Fruit fly (Drosophila melanogaster) whole organism, embryonic: ENCODE data around the gene CG10598.
A peak's percentile ranks its signal among the peaks of the same experiment; 100 is the strongest.

Source experiments
- Aef1 ChIP-seq: fragments of 200-800 bp; sonication (Bioruptor generic); IDR thresholded peaks from 3 replicates; pipeline ENCODE4 v1.3.6; 2022; ENCODE audit warnings: missing biosample characterization, missing genetic modification characterization
- Atf-2 ChIP-seq: fragments of 200-800 bp; sonication (Bioruptor generic); optimal IDR thresholded peaks from 2 replicates; lab custom pipeline; 2016; ENCODE audit warnings: missing biosample characterization, missing genetic modification characterization
- Bgb ChIP-seq: fragments of 200-800 bp; sonication (Bioruptor generic); IDR thresholded peaks from 2 replicates; pipeline ENCODE4 v1.3.6; 2022; ENCODE audit warnings: missing biosample characterization, missing genetic modification characterization; ENCODE audit not compliant: partially characterized antibody
- CG10147 ChIP-seq: fragments of 200-800 bp; sonication (Bioruptor generic); optimal IDR thresholded peaks from 2 replicates; lab custom pipeline; 2019; ENCODE audit warnings: missing biosample characterization, mild to moderate bottlenecking, missing genetic modification characterization, moderate library complexity
- CG10267 ChIP-seq: fragments of 200-800 bp; sonication (Bioruptor generic); optimal IDR thresholded peaks from 2 replicates; lab custom pipeline; 2018; ENCODE audit warnings: missing biosample characterization, mild to moderate bottlenecking, missing genetic modification characterization, moderate library complexity
- CG10274 ChIP-seq: fragments of 200-800 bp; sonication (Bioruptor generic); optimal IDR thresholded peaks from 3 replicates; lab custom pipeline; 2017; ENCODE audit warnings: missing biosample characterization, mild to moderate bottlenecking, missing genetic modification characterization
- CG10979 ChIP-seq: fragments of 200-800 bp; sonication (Bioruptor generic); optimal IDR thresholded peaks from 2 replicates; lab custom pipeline; 2018; ENCODE audit warnings: missing biosample characterization, mild to moderate bottlenecking, missing genetic modification characterization, moderate library complexity
- CG12219 ChIP-seq: fragments of 200-800 bp; sonication (Bioruptor generic); optimal IDR thresholded peaks from 3 replicates; lab custom pipeline; 2018; ENCODE audit warnings: missing biosample characterization, mild to moderate bottlenecking, missing genetic modification characterization
- CG13424 ChIP-seq: fragments of 200-800 bp; sonication (Bioruptor generic); optimal IDR thresholded peaks from 2 replicates; lab custom pipeline; 2019; ENCODE audit warnings: missing biosample characterization, mild to moderate bottlenecking, missing genetic modification characterization, moderate library complexity
- CG15011 ChIP-seq: fragments of 200-800 bp; sonication (Bioruptor generic); optimal IDR thresholded peaks from 3 replicates; lab custom pipeline; 2018; ENCODE audit warnings: missing biosample characterization, mild to moderate bottlenecking, missing genetic modification characterization
- CG16815 ChIP-seq: fragments of 200-800 bp; sonication (Bioruptor generic); optimal IDR thresholded peaks from 3 replicates; lab custom pipeline; 2017; ENCODE audit warnings: missing biosample characterization, mild to moderate bottlenecking, missing genetic modification characterization
- CG18011 ChIP-seq: fragments of 200-800 bp; sonication (Bioruptor generic); optimal IDR thresholded peaks from 2 replicates; lab custom pipeline; 2017; ENCODE audit warnings: missing biosample characterization, missing genetic modification characterization, mild to moderate bottlenecking, moderate library complexity, missing genotype
- CG2875 ChIP-seq: fragments of 200-800 bp; sonication (Bioruptor generic); optimal IDR thresholded peaks from 2 replicates; lab custom pipeline; 2017; ENCODE audit warnings: missing biosample characterization, mild to moderate bottlenecking, missing genetic modification characterization, missing genetic modification reagents
- CG4328 ChIP-seq: fragments of 200-800 bp; sonication (Bioruptor generic); optimal IDR thresholded peaks from 3 replicates; lab custom pipeline; 2017; ENCODE audit warnings: missing biosample characterization, missing genetic modification reagents, missing genetic modification characterization
- CG4707 ChIP-seq: fragments of 200-800 bp; sonication (Bioruptor generic); optimal IDR thresholded peaks from 2 replicates; lab custom pipeline; 2018; ENCODE audit warnings: missing biosample characterization, mild to moderate bottlenecking, missing genetic modification characterization, moderate library complexity
- CG8944 ChIP-seq: fragments of 200-800 bp; sonication (Bioruptor generic); optimal IDR thresholded peaks from 3 replicates; lab custom pipeline; 2016; ENCODE audit warnings: missing biosample characterization, missing genetic modification characterization
- Dbx ChIP-seq: fragments of 200-800 bp; sonication (Bioruptor generic); IDR thresholded peaks from 3 replicates; pipeline ENCODE4 v1.3.6; 2022; ENCODE audit warnings: missing biosample characterization, missing genetic modification characterization
- Deaf1 ChIP-seq: fragments of 200-800 bp; optimal IDR thresholded peaks from 3 replicates; lab custom pipeline; 2019; ENCODE audit warnings: missing biosample characterization, mild to moderate bottlenecking, missing genetic modification characterization, moderate library complexity
- H2.0 ChIP-seq: fragments of 200-800 bp; sonication (Bioruptor generic); IDR thresholded peaks from 2 replicates; pipeline ENCODE4 v1.3.6; 2022; ENCODE audit warnings: missing biosample characterization, missing genetic modification characterization
- HmgZ ChIP-seq: fragments of 200-800 bp; sonication (Bioruptor generic); optimal IDR thresholded peaks from 2 replicates; lab custom pipeline; 2018; ENCODE audit warnings: missing biosample characterization, mild to moderate bottlenecking, missing genetic modification characterization
- Med ChIP-seq: fragments of 200-800 bp; sonication (Bioruptor generic); peaks from one replicate; lab custom pipeline; 2016; ENCODE audit warnings: missing biosample characterization, missing genetic modification characterization, mild to moderate bottlenecking, inconsistent platforms, moderate library complexity
- Rfx ChIP-seq: fragments of 200-800 bp; sonication (Bioruptor generic); IDR thresholded peaks from 2 replicates; pipeline ENCODE4 v1.3.6; 2022; ENCODE audit warnings: missing biosample characterization, missing genetic modification characterization
- YL-1 ChIP-seq: fragments of 200-800 bp; sonication (Bioruptor generic); optimal IDR thresholded peaks from 3 replicates; lab custom pipeline; 2017; ENCODE audit warnings: missing biosample characterization, mild to moderate bottlenecking, missing genetic modification characterization
- ab ChIP-seq: fragments of 200-800 bp; sonication (Bioruptor generic); optimal IDR thresholded peaks from 2 replicates; lab custom pipeline; 2016; ENCODE audit warnings: missing biosample characterization, missing genetic modification characterization
- chm ChIP-seq: fragments of 200-800 bp; sonication (Bioruptor generic); IDR thresholded peaks from 2 replicates; pipeline ENCODE4 v1.3.6; 2022; ENCODE audit warnings: missing biosample characterization, missing genetic modification characterization
- exex ChIP-seq: fragments of 200-800 bp; sonication (Bioruptor generic); optimal IDR thresholded peaks from 4 replicates; lab custom pipeline; 2018; ENCODE audit warnings: missing biosample characterization, mild to moderate bottlenecking, missing genetic modification characterization, moderate library complexity
- gcm2 ChIP-seq: fragments of 200-800 bp; sonication (Bioruptor generic); optimal IDR thresholded peaks from 2 replicates; lab custom pipeline; 2016; ENCODE audit warnings: missing biosample characterization, missing genetic modification characterization
- her ChIP-seq: fragments of 200-800 bp; sonication (Bioruptor generic); optimal IDR thresholded peaks from 2 replicates; lab custom pipeline; 2016; ENCODE audit warnings: missing biosample characterization, missing genetic modification characterization
- hkb ChIP-seq, 2 experiments: fragments of 200-800 bp in 1 of 2; fragments of >200 bp in 1 of 2; sonication (Bioruptor generic) in 1 of 2; IDR thresholded peaks in 1 of 2; optimal IDR thresholded peaks in 1 of 2; 2 replicates each; pipeline versions ENCODE4 v1.3.6 to Lab custom; 2017 to 2022; ENCODE audit warnings: missing biosample characterization in 1 of 2, missing genetic modification characterization in 1 of 2
- inv ChIP-seq: fragments of 200-800 bp; sonication (Bioruptor generic); IDR thresholded peaks from 2 replicates; pipeline ENCODE4 v1.3.6; 2022; ENCODE audit warnings: missing biosample characterization, missing genetic modification characterization; ENCODE audit not compliant: partially characterized antibody
- kay ChIP-seq: fragments of 200-800 bp; sonication (Bioruptor generic); optimal IDR thresholded peaks from 2 replicates; lab custom pipeline; 2016; ENCODE audit warnings: missing biosample characterization, missing genetic modification characterization
- mam ChIP-seq: fragments of 200-800 bp; sonication (Bioruptor generic); optimal IDR thresholded peaks from 3 replicates; lab custom pipeline; 2016; ENCODE audit warnings: missing biosample characterization, missing genetic modification characterization
- mld ChIP-seq: fragments of 200-800 bp; sonication (Bioruptor generic); IDR thresholded peaks from 3 replicates; pipeline ENCODE4 v1.3.6; 2022; ENCODE audit warnings: missing biosample characterization, missing genetic modification characterization; ENCODE audit not compliant: partially characterized antibody
- nau ChIP-seq: fragments of 200-800 bp; sonication (Bioruptor generic); optimal IDR thresholded peaks from 3 replicates; lab custom pipeline; 2017; ENCODE audit warnings: missing biosample characterization, mild to moderate bottlenecking, missing genetic modification characterization, missing genetic modification reagents
- pb ChIP-seq: fragments of 200-800 bp; sonication (Bioruptor generic); optimal IDR thresholded peaks from 3 replicates; lab custom pipeline; 2016; ENCODE audit warnings: missing biosample characterization, missing genetic modification characterization
- pfk ChIP-seq: fragments of 200-800 bp; sonication (Bioruptor generic); optimal IDR thresholded peaks from 2 replicates; lab custom pipeline; 2018; ENCODE audit warnings: missing biosample characterization, mild to moderate bottlenecking, missing genetic modification characterization, moderate library complexity
- pros ChIP-seq: fragments of 200-800 bp; sonication (Bioruptor generic); optimal IDR thresholded peaks from 3 replicates; lab custom pipeline; 2019; ENCODE audit warnings: missing biosample characterization, mild to moderate bottlenecking, missing genetic modification characterization, moderate library complexity
- ro ChIP-seq: fragments of 200-800 bp; sonication (Bioruptor generic); IDR thresholded peaks from 2 replicates; pipeline ENCODE4 v1.3.6; 2022; ENCODE audit warnings: missing biosample characterization, missing genetic modification characterization
- row ChIP-seq: fragments of 200-800 bp; sonication (Bioruptor generic); IDR thresholded peaks from 3 replicates; pipeline ENCODE4 v1.3.6; 2022; ENCODE audit warnings: missing biosample characterization, missing genetic modification characterization
- sens ChIP-seq: fragments of 200-800 bp; sonication (Bioruptor generic); peaks from one replicate; lab custom pipeline; 2016; ENCODE audit warnings: missing biosample characterization, missing genetic modification characterization
- sima ChIP-seq: fragments of 200-800 bp; sonication (Bioruptor generic); optimal IDR thresholded peaks from 2 replicates; lab custom pipeline; 2016; ENCODE audit warnings: missing biosample characterization, missing genetic modification characterization
- sob ChIP-seq: fragments of 200-800 bp; sonication (Bioruptor generic); IDR thresholded peaks from 2 replicates; pipeline ENCODE4 v1.3.6; 2022; ENCODE audit warnings: missing biosample characterization, missing genetic modification characterization
- sr ChIP-seq: fragments of 200-800 bp; sonication (Bioruptor generic); IDR thresholded peaks from 3 replicates; pipeline ENCODE4 v1.3.6; 2022; ENCODE audit warnings: missing biosample characterization, missing genetic modification characterization
- tio ChIP-seq: fragments of 200-800 bp; sonication (Bioruptor generic); optimal IDR thresholded peaks from 2 replicates; lab custom pipeline; 2017; ENCODE audit warnings: missing biosample characterization, missing genetic modification characterization, inconsistent platforms
- tna ChIP-seq: fragments of 200-800 bp; sonication (Bioruptor generic); IDR thresholded peaks from 2 replicates; pipeline ENCODE4 v1.3.6; 2022; ENCODE audit warnings: missing biosample characterization, missing genetic modification characterization; ENCODE audit not compliant: partially characterized antibody
- unc-4 ChIP-seq: fragments of 200-800 bp; sonication (Bioruptor generic); IDR thresholded peaks from 2 replicates; pipeline ENCODE4 v1.3.6; 2022; ENCODE audit warnings: missing biosample characterization, missing genetic modification characterization; ENCODE audit not compliant: partially characterized antibody
- usp ChIP-seq: fragments of >200 bp; optimal IDR thresholded peaks from 2 replicates; lab custom pipeline; 2017; ENCODE audit warnings: missing biosample characterization, missing genetic modification characterization
- yki ChIP-seq: fragments of >200 bp; optimal IDR thresholded peaks from 3 replicates; lab custom pipeline; 2018
- zf30C ChIP-seq: fragments of 200-800 bp; sonication (Bioruptor generic); optimal IDR thresholded peaks from 3 replicates; lab custom pipeline; 2018; ENCODE audit warnings: missing biosample characterization, mild to moderate bottlenecking, missing genetic modification characterization

The CG10598 gene

DNA sequence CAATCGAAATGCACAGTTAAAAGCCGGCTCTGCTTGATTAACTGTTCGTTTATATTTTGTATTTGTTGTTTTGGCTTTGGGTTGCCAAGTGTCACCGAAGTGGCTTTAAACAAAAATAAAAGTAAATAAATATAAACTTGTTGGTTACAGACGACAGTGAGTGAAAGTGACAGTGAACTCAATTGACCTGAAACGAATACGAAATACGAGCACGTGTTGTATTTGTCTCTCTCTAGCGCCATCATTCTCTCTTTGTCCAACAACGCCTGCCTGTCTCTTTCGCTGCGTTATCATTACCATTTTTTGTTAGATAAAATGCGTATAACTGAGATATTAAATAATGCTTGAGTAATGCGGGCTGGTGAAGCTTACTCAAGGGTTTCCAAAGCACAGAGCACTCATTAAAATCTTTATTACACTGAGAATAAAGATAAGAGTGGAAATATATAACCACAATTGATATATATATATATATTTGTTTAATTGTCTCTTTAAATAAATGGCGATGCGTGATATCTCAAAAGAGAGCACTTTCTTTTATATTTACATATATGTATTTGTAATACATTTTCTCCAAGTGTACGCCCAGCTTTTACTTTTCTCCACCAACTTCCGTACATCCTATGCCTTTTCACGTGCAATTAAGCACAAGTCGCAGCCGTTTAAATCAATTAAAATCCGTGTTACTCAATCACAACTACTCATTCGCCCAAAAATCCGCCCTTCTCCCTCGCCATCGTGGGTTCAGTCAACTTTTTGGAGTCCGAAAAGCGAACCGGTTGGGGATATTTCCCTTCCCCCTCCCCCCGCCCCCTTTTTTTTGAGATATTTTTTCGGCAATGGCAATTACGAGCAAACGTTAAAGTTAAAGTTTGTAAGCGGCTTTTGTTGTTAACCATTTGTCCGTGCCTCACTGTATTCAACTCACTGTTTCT, 45.1 kb downstream of the CG10598 start (continued):
- TF ChIP-seq usp (no peak), Aef1 (GFP tag; lab: Robert Waterston, UW) (no peak), CG10274 (GFP tag; lab: Kevin White, UChicago) (no peak), pfk (GFP tag; lab: Kevin White, UChicago) (no peak), pb (GFP tag; lab: Kevin White, UChicago) (no peak), ro (GFP tag; lab: Robert Waterston, UW) (no peak), CG18011 (no peak), CG12219 (GFP tag; lab: Kevin White, UChicago) (no peak), sr (GFP tag; lab: Robert Waterston, UW) (no peak), CG2875 (GFP tag; lab: Kevin White, UChicago) (no peak), CG15011 (GFP tag; lab: Kevin White, UChicago) (no peak), Med (GFP tag; lab: Kevin White, UChicago) (peak; percentile 36), CG13424 (tag; lab: Kevin White, UChicago) (no peak), tna (GFP tag; lab: Robert Waterston, UW) (no peak), her (GFP tag; lab: Kevin White, UChicago) (no peak), nau (GFP tag; lab: Kevin White, UChicago) (no peak), Bgb (GFP tag; lab: Robert Waterston, UW) (no peak), CG8944 (GFP tag; lab: Kevin White, UChicago) (no peak), kay (GFP tag; lab: Kevin White, UChicago) (no peak), mld (GFP tag; lab: Robert Waterston, UW) (no peak), gcm2 (GFP tag; lab: Kevin White, UChicago) (no peak), Atf-2 (GFP tag; lab: Kevin White, UChicago) (no peak), inv (GFP tag; lab: Robert Waterston, UW) (no peak), HmgZ (no peak), CG4328 (GFP tag; lab: Kevin White, UChicago) (no peak), CG16815 (no peak), YL-1 (GFP tag; lab: Kevin White, UChicago) (no peak), exex (tag; lab: Kevin White, UChicago) (no peak), sob (GFP tag; lab: Robert Waterston, UW) (no peak), unc-4 (GFP tag; lab: Robert Waterston, UW) (no peak), row (GFP tag; lab: Robert Waterston, UW) (peak; percentile 32; the same call in 2 of the 3 replicates), zf30C (GFP tag; lab: Kevin White, UChicago) (no peak), pros (no peak), mam (GFP tag; lab: Kevin White, UChicago) (no peak), yki (lab: Kevin White, UChicago) (no peak), Dbx (no peak), hkb (optimal IDR thresholded peaks at IDR 0.05; lab: Kevin White, UChicago) (no peak), hkb (GFP tag; IDR thresholded peaks at IDR 0.05; lab: Robert Waterston, UW) (peak; percentile 52; the same call in 1 of the 2 replicates), CG10267 (tag; lab: Kevin White, UChicago) (peak; percentile 3), CG10147 (GFP tag; lab: Kevin White, UChicago) (no peak), CG4707 (GFP tag; lab: Kevin White, UChicago) (no peak), ab (GFP tag; lab: Kevin White, UChicago) (no peak), Deaf1 (tag; lab: Kevin White, UChicago) (no peak), tio (GFP tag; lab: Kevin White, UChicago) (no peak), chm (GFP tag; lab: Robert Waterston, UW) (no peak), H2.0 (GFP tag; lab: Robert Waterston, UW) (no peak), sens (GFP tag; lab: Kevin White, UChicago) (no peak), Rfx (GFP tag; lab: Robert Waterston, UW) (no peak), sima (GFP tag; lab: Kevin White, UChicago) (no peak), CG10979 (tag; lab: Kevin White, UChicago) (peak; percentile 42)
